Fruit fly (Drosophila melanogaster): ENCODE measurements around the gene nis.

Gene nis

DNA sequence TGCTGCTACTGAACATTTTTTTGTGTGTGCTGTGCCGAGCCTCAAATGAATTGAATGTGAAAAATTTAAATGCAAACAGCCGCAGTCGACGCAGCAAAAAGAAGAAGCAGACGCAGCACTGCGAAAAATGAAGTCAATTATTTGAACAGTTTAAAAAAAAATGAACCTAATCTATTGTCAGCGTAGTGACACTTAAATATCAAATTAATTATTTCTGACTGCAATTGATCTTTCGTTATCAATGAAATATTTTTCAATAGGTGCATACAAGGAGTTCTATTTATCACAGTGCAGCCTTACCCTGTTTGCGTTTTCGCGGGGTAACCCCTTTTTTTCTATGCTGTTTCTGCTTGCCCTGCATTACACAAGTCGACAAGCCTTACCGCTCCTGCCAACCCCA is 11.4 kb downstream of the nis start (continued):
- TF ChIP-seq crp (GFP tag; optimal IDR thresholded peaks at IDR 0.05) = no peak
- TF ChIP-seq MBD-R2 (GFP tag; IDR thresholded peaks at IDR 0.05) = no peak
- TF ChIP-seq bab2 (GFP tag; optimal IDR thresholded peaks at IDR 0.05) = peak; percentile 41
- TF ChIP-seq tap (tag; optimal IDR thresholded peaks at IDR 0.05) = peak; percentile 40
- no peak for TF ChIP-seq mirr (GFP tag; optimal IDR thresholded peaks at IDR 0.05)
- TF ChIP-seq CG13624 (GFP tag; optimal IDR thresholded peaks at IDR 0.05) = no peak
- peak; percentile 20 for TF ChIP-seq NfI (GFP tag; optimal IDR thresholded peaks at IDR 0.05)
- no peak for TF ChIP-seq MTF-1 (GFP tag; optimal IDR thresholded peaks at IDR 0.05; ENCODE audit: borderline replicate concordance)
- TF ChIP-seq jing (GFP tag; optimal IDR thresholded peaks at IDR 0.05) = peak; percentile 19
- peak; percentile 26; the same call in 1 of the 2 replicates for TF ChIP-seq onecut (GFP tag; IDR thresholded peaks at IDR 0.05)
- peak; percentile 38; the same call in 1 of the 2 replicates for TF ChIP-seq E2f1 (GFP tag; IDR thresholded peaks at IDR 0.05)
- TF ChIP-seq CG17361 (GFP tag; IDR thresholded peaks at IDR 0.05) = 0 out of 3 replicates have a peak, but pooled peaks have one; percentile 29
- no peak for TF ChIP-seq Bteb2 (GFP tag; optimal IDR thresholded peaks at IDR 0.05)
- TF ChIP-seq so (GFP tag; IDR thresholded peaks at IDR 0.05) = 0 out of 3 replicates have a peak, but pooled peaks have one; percentile 12
- no peak for TF ChIP-seq CG14014 (GFP tag; IDR thresholded peaks at IDR 0.05)
- peak; percentile 44 for TF ChIP-seq CG5245 (GFP tag; optimal IDR thresholded peaks at IDR 0.05)
- no peak for TF ChIP-seq CG10654 (GFP tag; optimal IDR thresholded peaks at IDR 0.05)
- no peak for TF ChIP-seq eve (GFP tag; optimal IDR thresholded peaks at IDR 0.05)
- peak; percentile 59 for TF ChIP-seq sens (GFP tag)
- TF ChIP-seq CG4328 (GFP tag; optimal IDR thresholded peaks at IDR 0.05) = no peak
- no peak for TF ChIP-seq chinmo (GFP tag; IDR thresholded peaks at IDR 0.05; ENCODE audit: partially characterized antibody)
- TF ChIP-seq ranshi (GFP tag; IDR thresholded peaks at IDR 0.05) = 0 out of 2 replicates have a peak, but pooled peaks have one; percentile 16
- TF ChIP-seq CG8944 (GFP tag; optimal IDR thresholded peaks at IDR 0.05) = no peak
- peak; percentile 42; the same call in 1 of the 2 replicates for TF ChIP-seq Gsc (GFP tag; IDR thresholded peaks at IDR 0.05)
- no peak for TF ChIP-seq CG31365 (tag; optimal IDR thresholded peaks at IDR 0.05)
- no peak for TF ChIP-seq CG3838 (GFP tag; optimal IDR thresholded peaks at IDR 0.05)
- no peak for TF ChIP-seq zen2 (GFP tag; IDR thresholded peaks at IDR 0.05; ENCODE audit: partially characterized antibody)
- TF ChIP-seq CG10147 (GFP tag; optimal IDR thresholded peaks at IDR 0.05) = no peak
- TF ChIP-seq CG10267 (tag; optimal IDR thresholded peaks at IDR 0.05) = no peak
- TF ChIP-seq Deaf1 (tag; optimal IDR thresholded peaks at IDR 0.05) = no peak
- 0 out of 2 replicates have a peak, but pooled peaks have one; percentile 42 for TF ChIP-seq CG10959 (GFP tag; IDR thresholded peaks at IDR 0.05)
- TF ChIP-seq Dad (GFP tag; optimal IDR thresholded peaks at IDR 0.05) = peak; percentile 19
- no peak for TF ChIP-seq CG11247 (GFP tag; IDR thresholded peaks at IDR 0.05)
- no peak for TF ChIP-seq eyg (GFP tag; optimal IDR thresholded peaks at IDR 0.05)
- TF ChIP-seq al (GFP tag; IDR thresholded peaks at IDR 0.05) = no peak
- no peak for TF ChIP-seq CG9817 (tag; optimal IDR thresholded peaks at IDR 0.05)
- peak; percentile 54 for TF ChIP-seq Asciz (GFP tag; optimal IDR thresholded peaks at IDR 0.05)
- TF ChIP-seq Bgb (GFP tag; IDR thresholded peaks at IDR 0.05; ENCODE audit: partially characterized antibody) = no peak
- TF ChIP-seq Blimp-1 (GFP tag; optimal IDR thresholded peaks at IDR 0.05) = peak; percentile 34
- no peak for TF ChIP-seq stwl (tag; optimal IDR thresholded peaks at IDR 0.05)
- TF ChIP-seq ken (GFP tag; IDR thresholded peaks at IDR 0.05) = 0 out of 3 replicates have a peak, but pooled peaks have one; percentile 51
- no peak for TF ChIP-seq kah (GFP tag; optimal IDR thresholded peaks at IDR 0.05)
- peak; percentile 35 for TF ChIP-seq Ssrp (tag; optimal IDR thresholded peaks at IDR 0.05)
- TF ChIP-seq tup (GFP tag; optimal IDR thresholded peaks at IDR 0.05) = no peak
- TF ChIP-seq Sox102F (GFP tag; optimal IDR thresholded peaks at IDR 0.05) = peak; percentile 46
- no peak for TF ChIP-seq zfh2 (GFP tag; optimal IDR thresholded peaks at IDR 0.05)
- peak; percentile 69 for TF ChIP-seq tgo (GFP tag; IDR thresholded peaks at IDR 0.05)
- TF ChIP-seq ac (GFP tag; optimal IDR thresholded peaks at IDR 0.05) = no peak
- TF ChIP-seq Hr39 (optimal IDR thresholded peaks at IDR 0.05) = no peak
- TF ChIP-seq maf-S (GFP tag; optimal IDR thresholded peaks at IDR 0.05) = no peak
- TF ChIP-seq lab (GFP tag; optimal IDR thresholded peaks at IDR 0.05) = peak; percentile 49
